Fruit fly (Drosophila melanogaster): ENCODE measurements around the gene MTA1-like.

Gene MTA1-like

dm6 chr3R:5689626-5690025 lies 41.1 kb upstream of the MTA1-like start (continued):
- TF ChIP-seq gt (GFP tag; IDR thresholded peaks at IDR 0.05), result no peak

dm6 chr3R:5686049-5686757 lies 37.7 kb upstream of the MTA1-like start:
- no peak for TF ChIP-seq tup (GFP tag; optimal IDR thresholded peaks at IDR 0.05)
- TF ChIP-seq pb (GFP tag; optimal IDR thresholded peaks at IDR 0.05), result no peak
- no peak for TF ChIP-seq ERR (GFP tag; optimal IDR thresholded peaks at IDR 0.05)
- peak; percentile 24 for TF ChIP-seq Hr3 (GFP tag; optimal IDR thresholded peaks at IDR 0.05)
- no peak for TF ChIP-seq Drgx (GFP tag; IDR thresholded peaks at IDR 0.05)
- no peak for TF ChIP-seq Dfd (GFP tag; optimal IDR thresholded peaks at IDR 0.05)
- peak; percentile 38 for TF ChIP-seq CG9609 (GFP tag; optimal IDR thresholded peaks at IDR 0.05)
- TF ChIP-seq CG4282 (GFP tag; optimal IDR thresholded peaks at IDR 0.05), result no peak
- TF ChIP-seq CG8089 (GFP tag; optimal IDR thresholded peaks at IDR 0.05), result no peak
- no peak for TF ChIP-seq Sry-β (GFP tag; optimal IDR thresholded peaks at IDR 0.05)
- TF ChIP-seq fd3F (GFP tag; optimal IDR thresholded peaks at IDR 0.05), result peak; percentile 5
- no peak for TF ChIP-seq gsb-n (tag; optimal IDR thresholded peaks at IDR 0.05)
- TF ChIP-seq gsb (GFP tag; IDR thresholded peaks at IDR 0.05), result no peak
- TF ChIP-seq CG9876 (GFP tag; optimal IDR thresholded peaks at IDR 0.05), result no peak
- TF ChIP-seq Xrp1 (GFP tag; IDR thresholded peaks at IDR 0.05), result peak; percentile 48; the same call in 1 of the 2 replicates
- TF ChIP-seq croc (GFP tag; conservative IDR thresholded peaks at IDR 0.05), result peak; percentile 13; the same call in 1 of the 3 replicates
- TF ChIP-seq gfzf (GFP tag; optimal IDR thresholded peaks at IDR 0.05), result no peak
- TF ChIP-seq tin (GFP tag; optimal IDR thresholded peaks at IDR 0.05), result peak; percentile 20
- no peak for TF ChIP-seq Sin3A (optimal IDR thresholded peaks at IDR 0.05)
- no peak for TF ChIP-seq grn (GFP tag; optimal IDR thresholded peaks at IDR 0.05)
- TF ChIP-seq az2 (GFP tag; optimal IDR thresholded peaks at IDR 0.05), result peak; percentile 42
- TF ChIP-seq CG7556 (GFP tag; optimal IDR thresholded peaks at IDR 0.05), result peak; percentile 57
- TF ChIP-seq CG6683 (GFP tag; optimal IDR thresholded peaks at IDR 0.05), result peak; percentile 5
- no peak for TF ChIP-seq CG17186 (GFP tag; optimal IDR thresholded peaks at IDR 0.05)
- no peak for TF ChIP-seq hb (GFP tag; IDR thresholded peaks at IDR 0.05; ENCODE audit: partially characterized antibody)
- peak; percentile 34 for TF ChIP-seq CG18619 (GFP tag; optimal IDR thresholded peaks at IDR 0.05)
- TF ChIP-seq sna (GFP tag; IDR thresholded peaks at IDR 0.05; ENCODE audit: partially characterized antibody), result no peak
- TF ChIP-seq CG13287 (GFP tag; IDR thresholded peaks at IDR 0.05; ENCODE audit: partially characterized antibody), result no peak
- TF ChIP-seq tna (GFP tag; IDR thresholded peaks at IDR 0.05; ENCODE audit: partially characterized antibody), result no peak
- TF ChIP-seq CG7271 (tag; optimal IDR thresholded peaks at IDR 0.05), result no peak
- no peak for TF ChIP-seq Dref (GFP tag; IDR thresholded peaks at IDR 0.05)
- TF ChIP-seq Mrtf (GFP tag; IDR thresholded peaks at IDR 0.05), result peak; percentile 37; the same call in 1 of the 3 replicates
- no peak for TF ChIP-seq CG17802 (tag; optimal IDR thresholded peaks at IDR 0.05)
- TF ChIP-seq Ssrp (tag; optimal IDR thresholded peaks at IDR 0.05), result peak; percentile 47
- TF ChIP-seq Med (GFP tag), result peak; percentile 89
- TF ChIP-seq CG15514 (GFP tag; optimal IDR thresholded peaks at IDR 0.05), result peak; percentile 29
- no peak for TF ChIP-seq CG4328 (GFP tag; optimal IDR thresholded peaks at IDR 0.05)
- no peak for TF ChIP-seq Hmx (GFP tag; optimal IDR thresholded peaks at IDR 0.05)
- TF ChIP-seq Pdp1 (GFP tag; optimal IDR thresholded peaks at IDR 0.05), result peak; percentile 11 to 52
- TF ChIP-seq bbx (GFP tag; IDR thresholded peaks at IDR 0.05; ENCODE audit: partially characterized antibody), result no peak
- no peak for TF ChIP-seq z (GFP tag; IDR thresholded peaks at IDR 0.05)
- TF ChIP-seq gcm (GFP tag; optimal IDR thresholded peaks at IDR 0.05), result peak; percentile 7
- no peak for TF ChIP-seq CG5953 (GFP tag; IDR thresholded peaks at IDR 0.05)
- peak; percentile 43 for TF ChIP-seq D19A (tag; optimal IDR thresholded peaks at IDR 0.05)
- no peak for TF ChIP-seq gcm2 (GFP tag; optimal IDR thresholded peaks at IDR 0.05)
- no peak for TF ChIP-seq gro (GFP tag; optimal IDR thresholded peaks at IDR 0.05)
- TF ChIP-seq CG13624 (GFP tag; optimal IDR thresholded peaks at IDR 0.05), result peak; percentile 50
